Worm (Caenorhabditis elegans) whole organism, L1 larva: Measurements from ENCODE around the gene F43C11.11.

Source experiments
- dpl-1 ChIP-seq, 3 experiments: fragments of 150-350 bp in 2 of 3; sonication (generic microtip) in 1 of 3; optimal IDR thresholded peaks; 2 replicates each; lab custom pipeline; 2014 to 2017; ENCODE audit warnings: missing biosample characterization in 3 of 3, missing genetic modification characterization in 3 of 3, missing genetic modification reagents in 3 of 3
- elt-3 ChIP-seq, 6 experiments: fragments of 150-350 bp in 1 of 6; sonication (generic microtip); optimal IDR thresholded peaks; 2 replicates each; lab custom pipeline; 2017 to 2018; ENCODE audit warnings: missing biosample characterization in 6 of 6, missing genetic modification characterization in 6 of 6, inconsistent platforms in 1 of 6
- nhr-11 ChIP-seq: fragments of 150-350 bp; optimal IDR thresholded peaks from 2 replicates; lab custom pipeline; 2014; ENCODE audit warnings: missing biosample characterization, missing genetic modification characterization
- nhr-76 ChIP-seq: sonication (generic microtip); optimal IDR thresholded peaks from 2 replicates; lab custom pipeline; 2017; ENCODE audit warnings: missing biosample characterization, missing genetic modification characterization
- snu-23 ChIP-seq: sonication (generic microtip); optimal IDR thresholded peaks from 2 replicates; lab custom pipeline; 2016; ENCODE audit warnings: missing genetic modification characterization, missing compliant biosample characterization

DNA sequence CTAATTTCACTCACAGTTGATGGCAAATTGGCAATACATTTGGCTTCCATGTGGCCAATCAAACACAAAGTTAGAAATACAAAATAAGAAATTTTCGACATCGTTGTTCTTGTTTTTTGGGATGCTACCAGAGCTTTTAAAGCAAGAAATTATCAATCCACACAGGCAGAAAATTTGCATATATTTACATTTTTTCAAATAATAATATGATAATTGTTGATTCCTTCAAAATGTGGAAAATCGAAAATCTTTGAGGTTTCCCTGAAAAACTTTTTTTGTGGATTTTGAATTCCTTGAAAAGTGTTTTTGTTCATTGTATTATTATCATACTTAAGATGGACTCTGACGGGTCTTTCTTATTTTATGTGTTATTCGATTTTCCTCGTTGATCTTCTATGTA, 27.3 kb upstream of the F43C11.11 start, which contains the start of gene F16G10.10:
- TF ChIP-seq nhr-11 (tag; lab: Kevin White, UChicago) (no peak), snu-23 (no peak), elt-3 (tag; optimal IDR thresholded peaks at IDR 0.05; lab: Kevin White, UChicago) (no peak), nhr-76 (tag; lab: Kevin White, UChicago) (no peak), dpl-1 (GFP tag; optimal IDR thresholded peaks at IDR 0.05; lab: Kevin White, UChicago) (no peak)
